Worm (Caenorhabditis elegans): ENCODE data around the gene F54A3.5.
A peak's percentile ranks its signal among the peaks of the same experiment; 100 is the strongest.

F54A3.5 gene

DNA sequence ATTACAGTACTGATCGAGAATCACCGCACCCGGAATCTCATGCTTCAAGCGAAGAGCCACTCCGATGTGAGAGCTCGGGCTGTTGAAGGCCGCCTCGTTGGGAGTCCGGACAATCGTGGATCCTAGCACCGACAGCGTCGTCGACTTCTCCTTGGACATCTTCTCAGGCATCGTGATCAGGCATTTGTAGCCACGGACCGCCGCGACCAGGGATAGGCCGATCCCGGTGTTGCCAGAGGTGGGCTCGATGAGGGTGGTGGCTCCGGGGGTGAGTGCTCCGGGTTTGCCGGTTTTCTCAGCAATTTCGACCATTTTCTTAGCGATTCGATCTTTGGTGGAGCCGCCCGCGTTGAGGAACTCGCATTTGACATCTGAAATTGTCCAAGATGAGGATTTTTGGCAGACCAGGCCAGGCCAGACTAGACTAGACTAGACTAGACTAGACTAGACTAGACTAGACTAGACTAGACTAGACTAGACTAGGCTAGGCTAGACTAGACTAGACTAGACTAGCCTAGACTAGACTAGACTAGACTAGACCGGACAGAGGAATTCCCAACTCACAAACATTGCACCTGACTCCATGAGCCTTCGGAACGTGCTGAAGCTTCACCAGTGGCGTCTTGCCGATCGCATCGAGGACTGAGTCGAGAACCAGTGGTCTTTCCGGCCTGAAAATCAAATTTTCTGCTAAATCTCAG is 4.2 kb downstream of the F54A3.5 start:
- TF ChIP-seq tab-1 (GFP tag; IDR thresholded peaks at IDR 0.05) (no peak), ref-1 (GFP tag; conservative IDR thresholded peaks at IDR 0.05) (no peak), cog-1 (tag; optimal IDR thresholded peaks at IDR 0.05) (no peak), flt-1 (GFP tag; IDR thresholded peaks at IDR 0.05) (no peak), med-1 (GFP tag; optimal IDR thresholded peaks at IDR 0.05; ENCODE audit: insufficient read depth) (no peak), ztf-23 (GFP tag; IDR thresholded peaks at IDR 0.05) (no peak), T22C8.4 (GFP tag; IDR thresholded peaks at IDR 0.05) (no peak), ztf-29 (GFP tag; IDR thresholded peaks at IDR 0.05) (no peak), klf-2 (GFP tag; conservative IDR thresholded peaks at IDR 0.05) (no peak)

DNA sequence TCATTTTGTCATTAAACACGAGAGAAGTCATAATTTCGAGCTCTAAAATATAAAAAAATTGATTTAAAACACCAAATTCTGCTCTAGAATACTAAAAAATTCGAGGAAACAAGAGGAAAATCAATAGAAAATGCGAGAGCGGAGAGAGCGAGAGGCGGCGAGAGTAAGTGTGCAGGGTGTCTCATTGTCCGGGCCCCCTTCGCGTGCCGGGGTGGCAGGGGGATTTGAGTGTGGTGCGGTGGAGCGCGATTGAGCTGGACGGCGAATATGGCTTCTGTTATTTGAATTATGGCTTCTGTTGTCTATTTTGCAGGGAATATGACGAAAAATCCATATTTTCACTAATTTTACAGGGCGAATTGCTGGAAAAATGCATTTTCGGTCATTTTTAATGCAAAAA is 5.6 kb downstream of the F54A3.5 start, which contains the start of gene Y59C2A.3:
TSS of gene Y59C2A.3 (minus strand) at position 42 of the 400 bp plus-strand sequence.
- TF ChIP-seq flt-1 (GFP tag; IDR thresholded peaks at IDR 0.05) (no peak), klf-2 (GFP tag; conservative IDR thresholded peaks at IDR 0.05) (no peak), tab-1 (GFP tag; IDR thresholded peaks at IDR 0.05) (no peak), ztf-29 (GFP tag; IDR thresholded peaks at IDR 0.05) (peak; percentile 73), ref-1 (GFP tag; conservative IDR thresholded peaks at IDR 0.05) (no peak), med-1 (GFP tag; optimal IDR thresholded peaks at IDR 0.05; ENCODE audit: insufficient read depth) (no peak), ztf-23 (GFP tag; IDR thresholded peaks at IDR 0.05) (peak; percentile 70; the same call in 1 of the 2 replicates), cog-1 (tag; optimal IDR thresholded peaks at IDR 0.05) (peak; percentile 0), T22C8.4 (GFP tag; IDR thresholded peaks at IDR 0.05) (peak; percentile 49; the same call in 1 of the 2 replicates)

DNA sequence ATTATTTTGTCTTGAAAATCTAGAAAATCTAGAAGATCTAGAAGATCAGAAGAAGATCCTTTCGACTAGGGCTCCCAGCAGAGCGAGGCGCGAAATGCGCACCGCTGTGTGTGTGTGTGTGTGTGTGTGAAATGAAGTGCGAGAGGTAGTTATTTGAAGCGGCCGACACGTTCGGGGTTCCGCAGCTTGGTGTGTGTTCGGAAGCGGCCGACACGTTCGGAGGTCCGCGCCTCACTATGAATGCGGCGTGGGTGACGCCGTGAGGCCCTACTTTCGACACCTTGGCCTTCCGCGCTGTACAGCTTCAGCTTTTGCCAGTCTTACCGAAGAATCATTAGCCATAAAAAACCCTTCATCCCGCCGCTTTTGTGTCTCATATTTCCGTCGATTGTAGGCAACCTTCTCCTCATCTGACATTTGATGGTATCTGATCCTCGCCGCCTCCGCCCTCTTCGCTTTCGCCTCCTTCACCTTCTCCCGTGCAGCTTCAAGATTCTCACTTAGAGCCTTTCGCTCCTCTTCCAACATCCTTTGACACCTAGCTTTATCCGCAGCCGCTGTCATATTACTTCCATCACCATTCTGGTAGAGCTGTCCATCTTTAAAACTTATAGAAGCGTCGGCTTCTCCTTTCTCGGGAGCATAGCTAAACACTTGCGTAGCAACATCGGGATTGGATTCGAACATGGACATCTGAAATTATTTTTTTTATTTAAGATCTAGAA is 8.4 kb downstream of the F54A3.5 start:
- TF ChIP-seq cog-1 (tag; optimal IDR thresholded peaks at IDR 0.05), result no peak
- no peak for TF ChIP-seq ztf-23 (GFP tag; IDR thresholded peaks at IDR 0.05)
- TF ChIP-seq flt-1 (GFP tag; IDR thresholded peaks at IDR 0.05), result no peak
- TF ChIP-seq ref-1 (GFP tag; conservative IDR thresholded peaks at IDR 0.05), result no peak
- no peak for TF ChIP-seq klf-2 (GFP tag; conservative IDR thresholded peaks at IDR 0.05)
- TF ChIP-seq ztf-29 (GFP tag; IDR thresholded peaks at IDR 0.05), result no peak
- no peak for TF ChIP-seq tab-1 (GFP tag; IDR thresholded peaks at IDR 0.05)
- TF ChIP-seq T22C8.4 (GFP tag; IDR thresholded peaks at IDR 0.05), result no peak
- no peak for TF ChIP-seq med-1 (GFP tag; optimal IDR thresholded peaks at IDR 0.05; ENCODE audit: insufficient read depth)

DNA sequence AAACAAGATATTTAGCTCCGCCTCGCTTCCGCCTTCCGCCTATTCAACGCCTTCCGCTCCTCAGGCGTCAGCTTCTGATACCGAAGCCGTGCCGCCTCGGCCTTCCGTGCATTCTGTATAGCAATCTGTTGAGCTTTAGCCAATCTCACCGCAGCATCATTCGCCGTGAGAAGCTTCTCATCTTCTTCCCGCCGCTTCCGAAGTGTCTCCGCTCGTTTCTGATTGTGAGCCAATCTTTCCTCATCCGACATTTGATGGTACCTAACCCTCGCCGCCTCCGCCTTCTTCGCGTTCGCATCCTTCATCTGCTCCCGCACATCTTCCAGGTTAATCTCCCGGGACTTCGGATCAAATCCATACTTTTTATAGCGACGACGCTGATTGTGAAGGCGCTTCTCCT is 10.0 kb downstream of the F54A3.5 start:
- TF ChIP-seq cog-1 (tag; optimal IDR thresholded peaks at IDR 0.05), result no peak
- no peak for TF ChIP-seq T22C8.4 (GFP tag; IDR thresholded peaks at IDR 0.05)
- no peak for TF ChIP-seq med-1 (GFP tag; optimal IDR thresholded peaks at IDR 0.05; ENCODE audit: insufficient read depth)
- no peak for TF ChIP-seq ztf-23 (GFP tag; IDR thresholded peaks at IDR 0.05)
- TF ChIP-seq ztf-29 (GFP tag; IDR thresholded peaks at IDR 0.05), result no peak
- no peak for TF ChIP-seq klf-2 (GFP tag; conservative IDR thresholded peaks at IDR 0.05)

DNA sequence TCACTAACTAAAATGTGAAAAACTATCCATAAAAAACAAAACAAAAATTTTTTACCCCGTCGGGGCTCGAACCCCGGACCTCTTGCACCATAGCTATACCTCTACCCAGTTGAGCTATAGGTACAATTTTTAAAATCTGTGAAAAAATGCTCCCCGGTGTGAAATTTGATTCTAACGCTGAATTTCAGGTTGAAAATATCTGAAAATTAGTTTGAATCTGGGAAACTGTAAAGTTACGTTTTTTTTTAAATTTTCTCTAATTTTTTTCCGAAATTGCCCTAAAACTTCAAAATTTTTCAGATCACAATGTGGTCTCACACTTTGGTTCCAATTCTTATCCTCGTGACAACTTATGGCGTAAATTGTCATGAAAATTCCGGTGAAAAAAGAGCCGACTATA is 17.7 kb downstream of the F54A3.5 start, which contains the start of gene Y59C2A.1:
TSS of gene Y59C2A.1 (plus strand) at position 301 of the 400 bp plus-strand sequence.
- TF ChIP-seq ztf-29 (GFP tag; IDR thresholded peaks at IDR 0.05) (no peak), klf-2 (GFP tag; conservative IDR thresholded peaks at IDR 0.05) (no peak), flt-1 (GFP tag; IDR thresholded peaks at IDR 0.05) (no peak), ztf-23 (GFP tag; IDR thresholded peaks at IDR 0.05) (no peak), med-1 (GFP tag; optimal IDR thresholded peaks at IDR 0.05; ENCODE audit: insufficient read depth) (no peak), ref-1 (GFP tag; conservative IDR thresholded peaks at IDR 0.05) (no peak), T22C8.4 (GFP tag; IDR thresholded peaks at IDR 0.05) (no peak), tab-1 (GFP tag; IDR thresholded peaks at IDR 0.05) (no peak), cog-1 (tag; optimal IDR thresholded peaks at IDR 0.05) (no peak)

DNA sequence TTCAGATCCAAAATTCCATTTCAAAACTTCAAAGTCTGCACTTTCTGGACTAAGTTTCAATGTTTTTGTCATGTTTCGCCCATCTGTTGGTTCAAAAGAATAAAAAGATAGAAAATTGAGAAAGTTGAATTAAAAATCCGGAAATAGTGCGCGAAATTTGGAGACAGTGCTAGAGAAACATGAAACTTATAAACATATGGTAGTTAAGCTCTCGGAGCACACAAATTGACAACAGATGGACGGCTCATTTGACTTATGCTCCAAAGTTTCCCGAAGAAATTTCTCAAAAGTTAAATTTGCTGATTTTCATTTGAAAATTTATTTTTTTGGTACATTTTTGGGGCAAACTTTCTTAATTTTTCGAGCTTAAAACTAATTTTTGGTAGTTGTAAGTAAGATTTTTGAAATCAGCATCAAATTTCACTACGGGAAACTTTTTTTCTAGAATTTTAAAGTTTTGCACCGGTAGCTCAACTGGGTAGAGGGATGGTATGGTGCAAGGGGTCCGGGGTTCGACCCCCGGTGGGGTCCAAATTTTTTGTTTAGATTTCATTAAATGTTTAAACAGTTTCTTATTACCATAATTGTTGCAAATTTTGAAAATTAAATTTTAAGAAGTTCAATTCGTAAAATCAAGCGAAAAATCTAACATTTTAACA is 19.3 kb downstream of the F54A3.5 start:
- TF ChIP-seq tab-1 (GFP tag; IDR thresholded peaks at IDR 0.05), result no peak
- no peak for TF ChIP-seq flt-1 (GFP tag; IDR thresholded peaks at IDR 0.05)
- no peak for TF ChIP-seq med-1 (GFP tag; optimal IDR thresholded peaks at IDR 0.05; ENCODE audit: insufficient read depth)
- TF ChIP-seq klf-2 (GFP tag; conservative IDR thresholded peaks at IDR 0.05), result no peak
- no peak for TF ChIP-seq T22C8.4 (GFP tag; IDR thresholded peaks at IDR 0.05)
- no peak for TF ChIP-seq ztf-29 (GFP tag; IDR thresholded peaks at IDR 0.05)
- TF ChIP-seq ref-1 (GFP tag; conservative IDR thresholded peaks at IDR 0.05), result no peak
- TF ChIP-seq cog-1 (tag; optimal IDR thresholded peaks at IDR 0.05), result no peak
- TF ChIP-seq ztf-23 (GFP tag; IDR thresholded peaks at IDR 0.05), result no peak

DNA sequence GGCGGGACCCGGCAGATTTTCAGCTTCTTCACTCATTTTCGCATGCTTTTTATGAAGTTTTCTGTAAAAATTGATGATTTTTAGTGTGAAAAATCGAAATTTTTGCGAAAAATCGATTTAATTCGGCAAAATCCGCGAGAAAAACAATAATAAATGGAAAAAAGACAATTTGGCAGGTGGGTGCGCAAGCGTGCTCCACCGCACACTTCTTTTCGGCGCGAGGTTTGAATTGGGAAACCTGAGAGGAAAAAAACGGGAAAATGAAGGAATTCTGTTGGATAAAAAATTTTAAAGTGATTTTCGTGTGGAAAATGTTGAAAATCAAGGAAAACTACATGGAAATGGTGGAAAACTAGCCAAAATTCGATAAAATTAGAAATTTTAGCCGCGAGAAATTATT is 21.4 kb downstream of the F54A3.5 start, which contains the start of gene Y59C2A.2:
TSS of gene Y59C2A.2 (minus strand) at position 61 of the 400 bp plus-strand sequence.
- TF ChIP-seq ref-1 (GFP tag; conservative IDR thresholded peaks at IDR 0.05) (no peak), ztf-29 (GFP tag; IDR thresholded peaks at IDR 0.05) (no peak), ztf-23 (GFP tag; IDR thresholded peaks at IDR 0.05) (no peak), med-1 (GFP tag; optimal IDR thresholded peaks at IDR 0.05; ENCODE audit: insufficient read depth) (no peak), klf-2 (GFP tag; conservative IDR thresholded peaks at IDR 0.05) (no peak), T22C8.4 (GFP tag; IDR thresholded peaks at IDR 0.05) (no peak), cog-1 (tag; optimal IDR thresholded peaks at IDR 0.05) (no peak), flt-1 (GFP tag; IDR thresholded peaks at IDR 0.05) (no peak), tab-1 (GFP tag; IDR thresholded peaks at IDR 0.05) (no peak)

DNA sequence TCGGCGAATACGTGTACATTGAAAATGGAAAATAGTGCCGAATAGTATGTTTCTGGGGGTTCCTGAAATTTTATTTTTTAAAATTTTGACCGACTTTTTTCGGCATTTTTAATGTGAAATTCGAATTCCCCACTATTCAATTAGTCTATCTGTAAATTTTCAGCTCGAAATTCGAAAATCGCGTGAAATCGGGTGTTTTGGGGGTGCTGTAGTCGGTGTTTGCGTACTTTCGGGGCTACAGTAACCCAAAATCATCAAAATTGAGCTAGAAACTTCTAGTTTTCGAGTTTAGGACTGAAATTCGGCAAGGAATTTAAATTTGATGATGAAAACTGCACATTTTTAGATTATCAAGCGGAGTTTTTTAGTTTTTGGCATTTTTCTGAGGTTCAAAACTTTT is 23.4 kb downstream of the F54A3.5 start:
- TF ChIP-seq klf-2 (GFP tag; conservative IDR thresholded peaks at IDR 0.05) (no peak), tab-1 (GFP tag; IDR thresholded peaks at IDR 0.05) (no peak), med-1 (GFP tag; optimal IDR thresholded peaks at IDR 0.05; ENCODE audit: insufficient read depth) (no peak), ref-1 (GFP tag; conservative IDR thresholded peaks at IDR 0.05) (no peak), ztf-23 (GFP tag; IDR thresholded peaks at IDR 0.05) (no peak), ztf-29 (GFP tag; IDR thresholded peaks at IDR 0.05) (no peak), cog-1 (tag; optimal IDR thresholded peaks at IDR 0.05) (no peak), T22C8.4 (GFP tag; IDR thresholded peaks at IDR 0.05) (no peak), flt-1 (GFP tag; IDR thresholded peaks at IDR 0.05) (no peak)
